Fruit fly (Drosophila melanogaster): ENCODE results near the gene CG6418.

The CG6418 gene

DNA sequence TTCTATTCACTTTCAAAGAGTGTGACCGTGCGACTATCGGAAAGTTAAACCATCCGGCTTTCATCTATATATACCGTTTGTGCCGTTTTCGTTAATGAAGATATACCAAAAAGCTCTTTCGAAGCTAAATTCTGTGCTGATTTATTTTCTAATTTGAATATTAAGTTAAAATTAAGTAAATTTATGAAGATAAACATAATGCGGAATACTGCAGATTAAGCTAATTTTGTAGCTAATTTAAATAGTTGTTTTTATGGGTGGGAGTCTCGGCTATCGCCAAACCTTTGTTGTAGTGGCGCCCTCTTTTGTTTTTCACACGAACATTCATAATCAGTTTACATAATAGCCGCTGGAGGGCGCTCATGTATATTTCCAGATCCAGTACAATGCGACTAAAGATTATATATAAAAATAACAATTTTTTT lies 20.3 kb upstream of the CG6418 start, which contains the start of gene Aps (continued):
- TF ChIP-seq CG34376 (GFP tag; optimal IDR thresholded peaks at IDR 0.05) (no peak), Eip74EF (GFP tag; optimal IDR thresholded peaks at IDR 0.05) (no peak), CG4820 (GFP tag; optimal IDR thresholded peaks at IDR 0.05) (peak; percentile 29), CG13424 (tag; optimal IDR thresholded peaks at IDR 0.05) (peak; percentile 22), ewg (GFP tag; optimal IDR thresholded peaks at IDR 0.05) (peak; percentile 10), phol (tag; optimal IDR thresholded peaks at IDR 0.05) (peak; percentile 40), bigmax (GFP tag; optimal IDR thresholded peaks at IDR 0.05) (no peak), CG17328 (GFP tag; IDR thresholded peaks at IDR 0.05) (peak; percentile 52), CG3281 (GFP tag; optimal IDR thresholded peaks at IDR 0.05) (no peak), mld (GFP tag; IDR thresholded peaks at IDR 0.05; ENCODE audit: partially characterized antibody) (no peak), sob (GFP tag; IDR thresholded peaks at IDR 0.05) (peak; percentile 57; the same call in 1 of the 2 replicates), CG12942 (GFP tag; optimal IDR thresholded peaks at IDR 0.05) (no peak), sim (GFP tag; IDR thresholded peaks at IDR 0.05) (no peak), CG8388 (GFP tag; optimal IDR thresholded peaks at IDR 0.05) (no peak), dmrt99B (tag; optimal IDR thresholded peaks at IDR 0.05) (peak; percentile 15), Aef1 (GFP tag; IDR thresholded peaks at IDR 0.05) (peak; percentile 64), danr (GFP tag; IDR thresholded peaks at IDR 0.05) (0 out of 2 replicates have a peak, but pooled peaks have one; percentile 5), btn (GFP tag; optimal IDR thresholded peaks at IDR 0.05) (no peak), CG9437 (GFP tag; optimal IDR thresholded peaks at IDR 0.05) (no peak), CG9797 (GFP tag; optimal IDR thresholded peaks at IDR 0.05) (peak; percentile 87), CG11093 (GFP tag; IDR thresholded peaks at IDR 0.05) (no peak), bab2 (GFP tag; optimal IDR thresholded peaks at IDR 0.05) (peak; percentile 55), Sin3A (optimal IDR thresholded peaks at IDR 0.05) (peak; percentile 57), bowl (GFP tag; IDR thresholded peaks at IDR 0.05) (no peak), CG14860 (GFP tag; IDR thresholded peaks at IDR 0.05; ENCODE audit: partially characterized antibody) (no peak), Optix (GFP tag; IDR thresholded peaks at IDR 0.05) (no peak), CG3065 (GFP tag; optimal IDR thresholded peaks at IDR 0.05) (no peak), dan (GFP tag; IDR thresholded peaks at IDR 0.05) (no peak), Sox100B (GFP tag; optimal IDR thresholded peaks at IDR 0.05) (no peak), br (optimal IDR thresholded peaks at IDR 0.05) (no peak), cas (GFP tag; IDR thresholded peaks at IDR 0.05) (no peak), Doc3 (GFP tag; IDR thresholded peaks at IDR 0.05; ENCODE audit: partially characterized antibody) (no peak), CG9876 (GFP tag; optimal IDR thresholded peaks at IDR 0.05) (no peak), eve (GFP tag; optimal IDR thresholded peaks at IDR 0.05) (peak in 1 of 2 experiments; percentile 81), CG17829 (tag; optimal IDR thresholded peaks at IDR 0.05) (peak; percentile 70), CG3407 (GFP tag; optimal IDR thresholded peaks at IDR 0.05) (peak; percentile 25), CG15011 (GFP tag; optimal IDR thresholded peaks at IDR 0.05) (peak; percentile 1), pan (optimal IDR thresholded peaks at IDR 0.05) (no peak), pan (GFP tag; optimal IDR thresholded peaks at IDR 0.05 in 1 of 2, IDR thresholded peaks at IDR 0.05 in 1 of 2) (peak in 1 of 2 experiments; percentile 55), cad (GFP tag; optimal IDR thresholded peaks at IDR 0.05) (no peak), HLHmδ (GFP tag; optimal IDR thresholded peaks at IDR 0.05) (no peak), otp (GFP tag; IDR thresholded peaks at IDR 0.05) (peak; percentile 15; the same call in 1 of the 3 replicates), bsh (GFP tag; optimal IDR thresholded peaks at IDR 0.05) (peak in 1 of 2 experiments; percentile 21), ap (GFP tag; IDR thresholded peaks at IDR 0.05) (no peak), CG12299 (tag; optimal IDR thresholded peaks at IDR 0.05) (no peak), bcd (GFP tag; optimal IDR thresholded peaks at IDR 0.05) (peak; percentile 35), CG10209 (GFP tag; optimal IDR thresholded peaks at IDR 0.05) (peak; percentile 23), Med (GFP tag) (peak; percentile 91), CG6683 (GFP tag; optimal IDR thresholded peaks at IDR 0.05) (no peak), shn (GFP tag; optimal IDR thresholded peaks at IDR 0.05) (no peak), nom (GFP tag; optimal IDR thresholded peaks at IDR 0.05) (no peak), tap (tag; optimal IDR thresholded peaks at IDR 0.05) (no peak)
